Worm (Caenorhabditis elegans) whole organism, early embryonic: Measurements from ENCODE around the gene R12B2.8.

Experiments used
- ama-1 ChIP-seq: fragments of 150-350 bp; optimal IDR thresholded peaks from 2 replicates; lab custom pipeline; 2014
- ets-7 ChIP-seq: sonication (generic microtip); optimal IDR thresholded peaks from 2 replicates; lab custom pipeline; 2016; ENCODE audit warnings: missing genotype, missing genetic modification characterization, missing compliant biosample characterization
- flt-1 ChIP-seq: fragments of 200-800 bp; sonication (Bioruptor generic); IDR thresholded peaks from 2 replicates; pipeline ENCODE4 v1.3.6; 2022; ENCODE audit warnings: missing genetic modification characterization, missing compliant biosample characterization
- scrt-1 ChIP-seq: fragments of 200-800 bp; sonication (Bioruptor generic); IDR thresholded peaks from 2 replicates; pipeline ENCODE4 v1.3.6; 2022; ENCODE audit warnings: missing genetic modification characterization, missing compliant biosample characterization

DNA sequence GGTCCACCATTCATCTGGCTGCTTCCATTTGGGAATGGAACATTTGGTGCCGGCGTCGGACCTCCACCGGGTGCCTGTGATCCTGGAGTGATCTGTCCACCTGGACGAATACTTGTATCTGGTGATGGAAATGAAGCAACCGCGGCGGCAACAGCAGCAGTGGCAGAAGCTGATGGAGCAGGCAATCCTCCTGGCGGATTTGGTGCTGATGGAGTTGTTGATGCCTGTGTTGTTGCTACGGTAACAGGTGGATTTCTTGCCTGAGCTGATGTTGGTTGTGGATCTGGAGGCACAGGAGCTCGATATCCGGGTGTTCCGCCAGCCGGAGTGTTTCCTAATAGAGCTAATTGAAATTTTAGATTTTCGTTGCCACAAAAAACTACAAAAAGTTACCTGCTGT, 8.7 kb downstream of the R12B2.8 start:
- TF ChIP-seq scrt-1 (GFP tag; lab: Robert Waterston, UW) (no peak), ets-7 (tag; lab: Kevin White, UChicago) (no peak), ama-1 (no peak), flt-1 (GFP tag; lab: Robert Waterston, UW) (no peak)
